Worm (Caenorhabditis elegans) whole organism, mixed stage, embryonic: ENCODE data around the gene trx-3.

ENCODE experiments used
- bed-3 ChIP-seq: fragments of 200-800 bp; sonication (Bioruptor generic); optimal IDR thresholded peaks from 3 replicates; lab custom pipeline; 2018; ENCODE audit warnings: mild to moderate bottlenecking, missing genetic modification characterization, moderate library complexity, missing compliant biosample characterization
- ceh-39 ChIP-seq: fragments of 150-350 bp; optimal IDR thresholded peaks from 2 replicates; lab custom pipeline; 2014; ENCODE audit warnings: missing biosample characterization, missing genetic modification characterization
- ceh-43 ChIP-seq: fragments of 200-800 bp; sonication (Bioruptor generic); optimal IDR thresholded peaks from 2 replicates; lab custom pipeline; 2018; ENCODE audit warnings: mild to moderate bottlenecking, missing genetic modification characterization, moderate library complexity, missing compliant biosample characterization
- ceh-83 ChIP-seq: fragments of 200-800 bp; sonication (Bioruptor generic); optimal IDR thresholded peaks from 2 replicates; lab custom pipeline; 2018; ENCODE audit warnings: mild to moderate bottlenecking, missing genetic modification characterization, missing compliant biosample characterization
- ces-1 ChIP-seq: fragments of 150-350 bp; optimal IDR thresholded peaks from 2 replicates; lab custom pipeline; 2014; ENCODE audit warnings: missing biosample characterization, missing genetic modification reagents, missing genetic modification characterization
- cnd-1 ChIP-seq: fragments of 200-800 bp; sonication (Bioruptor generic); optimal IDR thresholded peaks from 2 replicates; lab custom pipeline; 2018; ENCODE audit warnings: mild to moderate bottlenecking, missing genetic modification characterization, missing compliant biosample characterization
- drap-1 ChIP-seq: fragments of 200-800 bp; sonication (Bioruptor generic); optimal IDR thresholded peaks from 3 replicates; lab custom pipeline; 2018; ENCODE audit warnings: mild to moderate bottlenecking, missing genetic modification characterization, missing compliant biosample characterization
- elt-1 ChIP-seq: sonication (generic microtip); optimal IDR thresholded peaks from 2 replicates; lab custom pipeline; 2017; ENCODE audit warnings: missing genetic modification characterization, mild to moderate bottlenecking, missing compliant biosample characterization, antibody characterized with exemption, moderate library complexity, borderline replicate concordance; ENCODE audit not compliant: insufficient read depth
- elt-3 ChIP-seq: fragments of 150-350 bp; optimal IDR thresholded peaks from 2 replicates; lab custom pipeline; 2014; ENCODE audit warnings: missing biosample characterization, missing genetic modification characterization
- ham-2 ChIP-seq: fragments of 200-800 bp; sonication (Bioruptor generic); optimal IDR thresholded peaks from 2 replicates; lab custom pipeline; 2018; ENCODE audit warnings: mild to moderate bottlenecking, missing genetic modification characterization, missing compliant biosample characterization
- hlh-1 ChIP-seq: fragments of 150-350 bp; optimal IDR thresholded peaks from 2 replicates; lab custom pipeline; 2014; ENCODE audit warnings: missing biosample characterization, missing genetic modification reagents, missing genetic modification characterization
- lin-13 ChIP-seq: fragments of 150-350 bp; optimal IDR thresholded peaks from 2 replicates; lab custom pipeline; 2014; ENCODE audit warnings: missing biosample characterization, missing genetic modification characterization
- lin-32 ChIP-seq: fragments of 200-800 bp; sonication (Bioruptor generic); optimal IDR thresholded peaks from 2 replicates; lab custom pipeline; 2018; ENCODE audit warnings: mild to moderate bottlenecking, missing genetic modification characterization, missing compliant biosample characterization
- lsy-2 ChIP-seq: fragments of 150-350 bp; optimal IDR thresholded peaks from 2 replicates; lab custom pipeline; 2014; ENCODE audit warnings: missing biosample characterization, missing genetic modification characterization
- mab-5 ChIP-seq: fragments of 150-350 bp; optimal IDR thresholded peaks from 2 replicates; lab custom pipeline; 2014; ENCODE audit warnings: missing biosample characterization, missing genetic modification characterization
- mep-1 ChIP-seq: fragments of 150-350 bp; optimal IDR thresholded peaks from 2 replicates; lab custom pipeline; 2017; ENCODE audit warnings: missing biosample characterization, missing genetic modification reagents, missing genetic modification characterization, inconsistent platforms
- mls-2 ChIP-seq: sonication (generic microtip); optimal IDR thresholded peaks from 2 replicates; lab custom pipeline; 2016; ENCODE audit warnings: mild to moderate bottlenecking, missing genetic modification characterization, moderate library complexity, missing compliant biosample characterization
- nhr-12 ChIP-seq: fragments of 150-350 bp; optimal IDR thresholded peaks from 2 replicates; lab custom pipeline; 2014; ENCODE audit warnings: missing biosample characterization, missing genetic modification characterization
- nhr-2 ChIP-seq: fragments of 150-350 bp; optimal IDR thresholded peaks from 2 replicates; lab custom pipeline; 2014; ENCODE audit warnings: missing biosample characterization, missing genetic modification characterization
- nhr-237 ChIP-seq: fragments of 150-350 bp; optimal IDR thresholded peaks from 2 replicates; lab custom pipeline; 2014; ENCODE audit warnings: missing biosample characterization, missing genetic modification characterization
- nhr-28 ChIP-seq: fragments of 150-350 bp; optimal IDR thresholded peaks from 2 replicates; lab custom pipeline; 2014; ENCODE audit warnings: missing biosample characterization, missing genetic modification characterization
- nhr-76 ChIP-seq: sonication (generic microtip); optimal IDR thresholded peaks from 2 replicates; lab custom pipeline; 2017; ENCODE audit warnings: missing biosample characterization, missing genetic modification characterization
- pha-4 ChIP-seq: fragments of 150-350 bp; optimal IDR thresholded peaks from 2 replicates; lab custom pipeline; 2018; ENCODE audit warnings: missing biosample characterization, missing genetic modification reagents, missing genetic modification characterization
- sem-2 ChIP-seq: fragments of 200-800 bp; sonication (Bioruptor generic); optimal IDR thresholded peaks from 2 replicates; lab custom pipeline; 2018; ENCODE audit warnings: mild to moderate bottlenecking, missing genetic modification characterization, missing compliant biosample characterization
- sptf-1 ChIP-seq: sonication (generic microtip); optimal IDR thresholded peaks from 2 replicates; lab custom pipeline; 2017; ENCODE audit warnings: mild to moderate bottlenecking, missing genetic modification characterization, moderate library complexity, missing compliant biosample characterization
- tbx-8 ChIP-seq: fragments of 200-800 bp; sonication (Bioruptor generic); optimal IDR thresholded peaks from 2 replicates; lab custom pipeline; 2018; ENCODE audit warnings: mild to moderate bottlenecking, missing genetic modification characterization, moderate library complexity, missing compliant biosample characterization
- unc-120 ChIP-seq: sonication (generic microtip); optimal IDR thresholded peaks from 2 replicates; lab custom pipeline; 2017; ENCODE audit warnings: missing genetic modification characterization, missing compliant biosample characterization; ENCODE audit not compliant: poor library complexity, severe bottlenecking
- unc-39 ChIP-seq: fragments of 150-350 bp; optimal IDR thresholded peaks from 2 replicates; lab custom pipeline; 2014; ENCODE audit warnings: missing biosample characterization, missing genetic modification characterization
- unc-62 ChIP-seq: fragments of 150-350 bp; optimal IDR thresholded peaks from 2 replicates; lab custom pipeline; 2014; ENCODE audit warnings: missing biosample characterization, missing genetic modification reagents, missing genetic modification characterization
- zip-8 ChIP-seq: fragments of 150-350 bp; optimal IDR thresholded peaks from 2 replicates; lab custom pipeline; 2014; ENCODE audit warnings: missing biosample characterization, missing genetic modification characterization
- ztf-11 ChIP-seq: fragments of 150-350 bp; optimal IDR thresholded peaks from 2 replicates; lab custom pipeline; 2014; ENCODE audit warnings: missing biosample characterization, missing genetic modification characterization

The trx-3 gene

DNA sequence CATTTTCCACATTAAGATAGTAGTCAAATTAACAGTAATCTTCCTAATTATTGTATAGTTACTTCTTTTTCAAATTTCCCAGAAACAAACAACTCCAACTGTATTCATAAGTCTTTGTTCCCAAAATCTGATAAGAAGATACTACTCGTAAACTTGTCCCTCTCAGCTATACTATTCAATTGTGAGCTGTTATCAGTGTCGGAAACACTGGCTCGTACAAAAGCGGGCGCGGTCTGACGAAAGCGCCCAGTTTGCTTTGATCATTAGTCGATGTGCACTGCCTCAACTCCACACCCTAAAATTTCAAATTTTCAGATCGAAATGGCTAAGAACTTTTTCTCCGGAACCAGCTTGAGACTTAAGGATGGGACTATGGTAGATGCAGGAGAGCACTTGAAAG, at the start of gene trx-3:
TSS of gene trx-3 (plus strand) at position 291 of the 400 bp plus-strand sequence.
- TF ChIP-seq mls-2 (tag; lab: Kevin White, UChicago) (no peak), nhr-237 (no peak)

DNA sequence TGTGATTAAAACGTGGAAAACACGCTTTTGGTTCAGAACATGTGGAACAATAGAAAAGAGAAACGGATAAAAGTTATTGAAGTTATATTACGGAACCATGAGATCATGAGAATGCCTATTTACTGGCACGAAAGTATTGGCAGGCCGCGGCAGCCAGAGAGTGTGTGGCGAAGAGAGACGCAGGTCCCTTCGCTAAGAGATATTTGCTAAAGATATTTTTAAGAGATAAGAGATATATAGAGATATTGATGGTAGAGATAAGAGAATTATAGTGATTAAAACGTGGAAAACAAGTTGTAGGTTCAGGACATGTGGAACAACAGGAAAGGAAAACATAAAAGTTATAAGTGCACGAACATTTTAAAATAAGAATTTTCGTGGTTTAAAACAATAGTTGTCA, 49.0 kb upstream of the trx-3 start:
- TF ChIP-seq bed-3 (GFP tag; lab: Kevin White, UChicago) (no peak), ceh-43 (GFP tag; lab: Kevin White, UChicago) (no peak), tbx-8 (GFP tag; lab: Kevin White, UChicago) (no peak), drap-1 (GFP tag; lab: Kevin White, UChicago) (no peak), sem-2 (no peak), mep-1 (tag; lab: Kevin White, UChicago) (no peak), lin-32 (GFP tag; lab: Kevin White, UChicago) (no peak), nhr-28 (tag; lab: Kevin White, UChicago) (no peak), ceh-39 (tag; lab: Kevin White, UChicago) (no peak), ham-2 (GFP tag; lab: Kevin White, UChicago) (peak; percentile 56), unc-62 (GFP tag; lab: Kevin White, UChicago) (no peak), zip-8 (tag; lab: Kevin White, UChicago) (no peak), elt-1 (tag; lab: Kevin White, UChicago) (peak; percentile 92), nhr-12 (tag; lab: Kevin White, UChicago) (no peak), mab-5 (tag; lab: Kevin White, UChicago) (no peak)

DNA sequence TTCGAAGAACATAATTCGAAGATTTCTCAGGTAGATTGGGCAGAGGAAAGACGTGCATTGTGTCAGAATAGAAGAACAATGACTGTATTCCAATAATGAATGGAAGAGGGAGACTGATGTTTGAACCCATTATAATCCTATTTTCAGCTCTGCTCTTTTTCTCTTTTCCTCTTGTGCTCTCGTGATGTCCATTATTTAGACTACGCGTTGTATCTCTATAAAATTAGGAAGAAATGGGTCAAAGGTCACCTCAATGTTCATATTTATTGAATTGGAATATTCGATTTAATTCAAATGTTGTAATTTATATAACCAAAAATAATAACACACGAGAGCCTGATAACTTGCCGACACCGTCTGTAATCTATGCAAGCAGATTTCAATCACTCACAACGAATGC, 47.6 kb upstream of the trx-3 start, which contains the start of gene fbxb-74:
TSS of gene fbxb-74 (minus strand) at position 101 of the 400 bp plus-strand sequence.
- TF ChIP-seq sem-2 (no peak), ceh-39 (tag; lab: Kevin White, UChicago) (no peak), pha-4 (tag; lab: Kevin White, UChicago) (no peak), ztf-11 (no peak), lsy-2 (tag; lab: Kevin White, UChicago) (no peak), mep-1 (tag; lab: Kevin White, UChicago) (no peak)

DNA sequence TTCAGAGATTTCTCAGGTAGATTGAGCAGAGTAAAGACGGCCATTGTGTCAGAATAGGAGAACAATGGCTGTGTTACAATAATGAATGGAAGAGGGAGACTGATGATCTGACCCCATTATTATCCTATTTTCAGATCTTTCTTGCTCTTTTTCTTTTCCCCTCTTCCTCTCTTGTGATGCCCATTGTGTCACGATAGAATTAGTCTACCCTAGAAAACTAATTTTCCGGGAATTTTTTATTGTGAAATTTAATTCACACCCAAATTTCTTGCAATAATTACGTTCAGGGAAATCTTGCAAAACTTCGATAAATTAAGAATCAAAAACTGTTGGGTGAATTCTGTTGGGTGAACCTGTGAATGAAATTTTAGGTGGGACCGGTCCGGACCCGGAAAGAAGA, 45.8 kb upstream of the trx-3 start, which contains the start of gene fbxb-75:
TSS of gene fbxb-75 (minus strand) at position 101 of the 400 bp plus-strand sequence.
- TF ChIP-seq elt-1 (tag; lab: Kevin White, UChicago) (peak; percentile 28), unc-39 (tag; lab: Kevin White, UChicago) (no peak), mab-5 (tag; lab: Kevin White, UChicago) (no peak), cnd-1 (tag; lab: Kevin White, UChicago) (no peak), nhr-237 (no peak)

DNA sequence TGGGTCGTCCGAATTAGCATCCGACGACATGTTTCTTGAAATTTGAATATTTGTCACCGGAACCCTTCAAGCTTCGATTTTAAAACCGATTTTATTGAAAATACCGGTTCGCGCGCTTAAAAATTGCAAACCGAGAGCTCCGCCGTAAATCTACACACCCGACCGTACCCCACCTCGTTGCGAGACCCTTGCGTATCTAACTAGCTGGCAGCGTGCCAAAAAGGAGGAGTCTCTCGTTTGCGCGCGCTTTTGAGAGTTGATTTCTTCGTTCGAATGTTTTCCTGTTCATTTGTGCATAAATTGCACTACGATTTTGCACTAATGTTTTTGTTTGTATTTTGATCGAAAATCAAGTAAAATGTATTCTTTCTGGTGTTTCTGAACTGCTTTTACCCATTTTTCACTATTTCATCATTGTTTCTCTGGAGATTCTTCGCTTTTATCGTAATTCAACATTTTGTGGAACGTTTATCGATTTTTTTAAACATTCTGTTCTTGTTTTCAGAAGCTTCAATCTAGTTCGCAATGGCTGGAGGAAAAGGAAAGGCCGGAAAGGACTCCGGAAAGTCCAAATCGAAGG, 41.0 kb upstream of the trx-3 start, which contains the start of the genes wapl-1 and htz-1:
TSS of gene wapl-1 (minus strand) at position 30 of the 580 bp plus-strand sequence.
TSS of gene htz-1 (plus strand) at position 506 of the 580 bp plus-strand sequence.
- TF ChIP-seq mls-2 (tag; lab: Kevin White, UChicago): peak; percentile 52
- TF ChIP-seq nhr-237: peak; percentile 87
- TF ChIP-seq drap-1 (GFP tag; lab: Kevin White, UChicago): peak; percentile 32
- TF ChIP-seq tbx-8 (GFP tag; lab: Kevin White, UChicago): no peak
- no peak for TF ChIP-seq ztf-11
- TF ChIP-seq lin-13 (tag; lab: Kevin White, UChicago): peak; percentile 96
- peak; percentile 70 for TF ChIP-seq ces-1 (GFP tag; lab: Kevin White, UChicago)
- TF ChIP-seq ceh-83 (GFP tag; lab: Kevin White, UChicago): peak; percentile 33
- peak; percentile 46 for TF ChIP-seq unc-120
- peak; percentile 30 for TF ChIP-seq lin-32 (GFP tag; lab: Kevin White, UChicago)
- peak; percentile 44 for TF ChIP-seq cnd-1 (tag; lab: Kevin White, UChicago)
- no peak for TF ChIP-seq elt-3 (tag; lab: Kevin White, UChicago)
- TF ChIP-seq mep-1 (tag; lab: Kevin White, UChicago): peak; percentile 96
- peak; percentile 78 for TF ChIP-seq unc-62 (GFP tag; lab: Kevin White, UChicago)
- peak; percentile 90 for TF ChIP-seq ceh-39 (tag; lab: Kevin White, UChicago)
- peak; percentile 63 for TF ChIP-seq nhr-2 (tag; lab: Kevin White, UChicago)
- peak; percentile 67 for TF ChIP-seq hlh-1
- TF ChIP-seq lsy-2 (tag; lab: Kevin White, UChicago): peak; percentile 99
- no peak for TF ChIP-seq nhr-76 (tag; lab: Kevin White, UChicago)
- TF ChIP-seq zip-8 (tag; lab: Kevin White, UChicago): no peak
- peak; percentile 96 for TF ChIP-seq pha-4 (tag; lab: Kevin White, UChicago)
- TF ChIP-seq sptf-1: peak; percentile 61
